Fruit fly (Drosophila melanogaster) whole organism, adult: Measurements from ENCODE around the gene Ran-like.

ENCODE experiments used
- CG7045 ChIP-seq: fragments of 200-800 bp; sonication (Bioruptor generic); optimal IDR thresholded peaks from 2 replicates; lab custom pipeline; 2017; ENCODE audit warnings: missing biosample characterization, mild to moderate bottlenecking, missing genetic modification characterization
- Crg-1 ChIP-seq: fragments of 200-800 bp; sonication (Bioruptor generic); optimal IDR thresholded peaks from 2 replicates; lab custom pipeline; 2016; ENCODE audit warnings: missing biosample characterization, missing genetic modification characterization
- Mnt ChIP-seq: fragments of 200-800 bp; sonication (Bioruptor generic); optimal IDR thresholded peaks from 2 replicates; lab custom pipeline; 2016; ENCODE audit warnings: missing biosample characterization, mild to moderate bottlenecking, missing genetic modification characterization
- cic ChIP-seq: fragments of 200-800 bp; sonication (Bioruptor generic); optimal IDR thresholded peaks from 2 replicates; lab custom pipeline; 2017; ENCODE audit warnings: missing biosample characterization, mild to moderate bottlenecking, missing genetic modification characterization, moderate library complexity
- cnc ChIP-seq, 2 experiments: fragments of >200 bp; optimal IDR thresholded peaks; 2 replicates each; lab custom pipeline; 2017
- kay ChIP-seq: fragments of 200-800 bp; sonication (Bioruptor generic); peaks from one replicate; lab custom pipeline; 2016; ENCODE audit warnings: missing biosample characterization, missing genetic modification characterization, borderline replicate concordance
- pad ChIP-seq: fragments of 200-800 bp; sonication (Bioruptor generic); optimal IDR thresholded peaks from 3 replicates; lab custom pipeline; 2017; ENCODE audit warnings: missing biosample characterization, missing genetic modification characterization, mild to moderate bottlenecking, moderate library complexity, missing genetic modification reagents
- tj ChIP-seq: fragments of 200-800 bp; sonication (Bioruptor generic); optimal IDR thresholded peaks from 3 replicates; lab custom pipeline; 2017; ENCODE audit warnings: missing biosample characterization, mild to moderate bottlenecking, missing genetic modification characterization, moderate library complexity

dm6 chr3L:15534274-15535227 is 49.3 kb upstream of the Ran-like start:
- TF ChIP-seq cnc (optimal IDR thresholded peaks at IDR 0.05; lab: Kevin White, UChicago) = no peak
- peak; percentile 40 for TF ChIP-seq pad (GFP tag; lab: Kevin White, UChicago)
- TF ChIP-seq cic (GFP tag; lab: Kevin White, UChicago) = no peak
- TF ChIP-seq Crg-1 = peak; percentile 61
- peak; percentile 60 for TF ChIP-seq CG7045 (GFP tag; lab: Kevin White, UChicago)
- peak; percentile 56 for TF ChIP-seq tj (GFP tag; lab: Kevin White, UChicago)
- TF ChIP-seq kay (GFP tag; lab: Kevin White, UChicago) = no peak
- peak; percentile 55 for TF ChIP-seq Mnt (GFP tag; lab: Kevin White, UChicago)
